Fruit fly (Drosophila melanogaster) whole organism, embryonic: ENCODE data around the gene COX6B.

Experiments used
- Adf1 ChIP-seq: fragments of 200-800 bp; sonication (Bioruptor generic); IDR thresholded peaks from 2 replicates; pipeline ENCODE4 v1.3.6; 2022; ENCODE audit warnings: missing biosample characterization, missing genetic modification characterization
- BEAF-32 ChIP-seq: fragments of 200-800 bp; sonication (Bioruptor generic); optimal IDR thresholded peaks from 3 replicates; lab custom pipeline; 2017; ENCODE audit warnings: missing biosample characterization, missing genetic modification characterization, mild to moderate bottlenecking, moderate library complexity, missing genetic modification reagents
- Bteb2 ChIP-seq: fragments of 200-800 bp; sonication (Bioruptor generic); optimal IDR thresholded peaks from 2 replicates; lab custom pipeline; 2016; ENCODE audit warnings: missing biosample characterization, missing genetic modification characterization
- CG10654 ChIP-seq: fragments of 200-800 bp; sonication (Bioruptor generic); optimal IDR thresholded peaks from 2 replicates; lab custom pipeline; 2016; ENCODE audit warnings: missing biosample characterization, missing genetic modification characterization
- CG13296 ChIP-seq: fragments of 200-800 bp; sonication (Bioruptor generic); optimal IDR thresholded peaks from 3 replicates; lab custom pipeline; 2018; ENCODE audit warnings: missing biosample characterization, mild to moderate bottlenecking, missing genetic modification characterization
- CG13894 ChIP-seq: fragments of 200-800 bp; sonication (Bioruptor generic); optimal IDR thresholded peaks from 3 replicates; lab custom pipeline; 2018; ENCODE audit warnings: missing biosample characterization, mild to moderate bottlenecking, missing genetic modification characterization, moderate library complexity
- CG14441 ChIP-seq: fragments of 200-800 bp; sonication (Bioruptor generic); IDR thresholded peaks from 2 replicates; pipeline ENCODE4 v1.3.6; 2022; ENCODE audit warnings: missing biosample characterization, missing genetic modification characterization
- CG15011 ChIP-seq: fragments of 200-800 bp; sonication (Bioruptor generic); optimal IDR thresholded peaks from 3 replicates; lab custom pipeline; 2018; ENCODE audit warnings: missing biosample characterization, mild to moderate bottlenecking, missing genetic modification characterization
- CG15479 ChIP-seq: fragments of 200-800 bp; sonication (Bioruptor generic); optimal IDR thresholded peaks from 3 replicates; lab custom pipeline; 2019; ENCODE audit warnings: missing biosample characterization, mild to moderate bottlenecking, missing genetic modification characterization, moderate library complexity
- CG15601 ChIP-seq: fragments of 200-800 bp; sonication (Bioruptor generic); optimal IDR thresholded peaks from 3 replicates; lab custom pipeline; 2019; ENCODE audit warnings: missing biosample characterization, mild to moderate bottlenecking, missing genetic modification characterization, moderate library complexity
- CG17359 ChIP-seq: fragments of 200-800 bp; sonication (Bioruptor generic); optimal IDR thresholded peaks from 3 replicates; lab custom pipeline; 2018; ENCODE audit warnings: missing biosample characterization, mild to moderate bottlenecking, missing genetic modification characterization, moderate library complexity
- CG18476 ChIP-seq: fragments of 200-800 bp; sonication (Bioruptor generic); optimal IDR thresholded peaks from 2 replicates; lab custom pipeline; 2016; ENCODE audit warnings: missing biosample characterization, mild to moderate bottlenecking, missing genetic modification characterization
- CG3163 ChIP-seq: fragments of 200-800 bp; sonication (Bioruptor generic); optimal IDR thresholded peaks from 3 replicates; lab custom pipeline; 2016; ENCODE audit warnings: missing biosample characterization, missing genetic modification characterization
- CG32767 ChIP-seq: fragments of 200-800 bp; sonication (Bioruptor generic); IDR thresholded peaks from 2 replicates; pipeline ENCODE4 v1.3.6; 2022; ENCODE audit warnings: missing biosample characterization, missing genetic modification characterization
- CG3995 ChIP-seq: fragments of 200-800 bp; sonication (Bioruptor generic); optimal IDR thresholded peaks from 3 replicates; lab custom pipeline; 2016; ENCODE audit warnings: missing biosample characterization, missing genetic modification characterization
- CG4360 ChIP-seq: fragments of 200-800 bp; sonication (Bioruptor generic); IDR thresholded peaks from 2 replicates; pipeline ENCODE4 v1.3.6; 2022; ENCODE audit warnings: missing biosample characterization, missing genetic modification characterization
- CG4820 ChIP-seq: fragments of 200-800 bp; sonication (Bioruptor generic); optimal IDR thresholded peaks from 3 replicates; lab custom pipeline; 2016; ENCODE audit warnings: missing biosample characterization, missing genetic modification characterization
- CG5245 ChIP-seq: fragments of 200-800 bp; sonication (Bioruptor generic); optimal IDR thresholded peaks from 3 replicates; lab custom pipeline; 2016; ENCODE audit warnings: missing biosample characterization, missing genetic modification characterization
- CG5953 ChIP-seq: fragments of 200-800 bp; sonication (Bioruptor generic); IDR thresholded peaks from 2 replicates; pipeline ENCODE4 v1.3.6; 2022; ENCODE audit warnings: missing biosample characterization, missing genetic modification characterization
- CG8478 ChIP-seq: fragments of >200 bp; optimal IDR thresholded peaks from 2 replicates; lab custom pipeline; 2018
- CG9609 ChIP-seq: fragments of 200-800 bp; sonication (Bioruptor generic); optimal IDR thresholded peaks from 3 replicates; lab custom pipeline; 2016; ENCODE audit warnings: missing biosample characterization, missing genetic modification characterization
- CG9876 ChIP-seq: fragments of 200-800 bp; sonication (Bioruptor generic); optimal IDR thresholded peaks from 2 replicates; lab custom pipeline; 2016; ENCODE audit warnings: missing biosample characterization, missing genetic modification characterization
- CTCF ChIP-seq: fragments of 200-800 bp; sonication (Bioruptor generic); optimal IDR thresholded peaks from 2 replicates; lab custom pipeline; 2017; ENCODE audit warnings: missing biosample characterization, mild to moderate bottlenecking, missing genetic modification characterization, moderate library complexity
- Ets65A ChIP-seq: fragments of 200-800 bp; sonication (Bioruptor generic); peaks from one replicate; lab custom pipeline; 2016; ENCODE audit warnings: missing biosample characterization, missing genetic modification characterization
- HmgD ChIP-seq: fragments of 200-800 bp; sonication (Bioruptor generic); optimal IDR thresholded peaks from 3 replicates; lab custom pipeline; 2016; ENCODE audit warnings: missing biosample characterization, missing genetic modification characterization
- Hr51 ChIP-seq, 2 experiments: fragments of 200-800 bp; sonication (Bioruptor generic); optimal IDR thresholded peaks; 2 replicates in 1 of 2; 3 replicates in 1 of 2; lab custom pipeline; 2016 to 2018; ENCODE audit warnings: missing biosample characterization in 2 of 2, missing genetic modification characterization in 2 of 2, mild to moderate bottlenecking in 1 of 2, moderate library complexity in 1 of 2
- Jarid2 ChIP-seq: fragments of 200-800 bp; sonication (Bioruptor generic); optimal IDR thresholded peaks from 3 replicates; lab custom pipeline; 2017; ENCODE audit warnings: mild to moderate bottlenecking, missing biosample characterization, missing genetic modification reagents, missing genetic modification characterization
- Med ChIP-seq: fragments of 200-800 bp; sonication (Bioruptor generic); peaks from one replicate; lab custom pipeline; 2016; ENCODE audit warnings: missing biosample characterization, missing genetic modification characterization, mild to moderate bottlenecking, inconsistent platforms, moderate library complexity
- NFAT ChIP-seq: fragments of 200-800 bp; sonication (Bioruptor generic); IDR thresholded peaks from 2 replicates; pipeline ENCODE4 v1.3.6; 2022; ENCODE audit warnings: missing biosample characterization, missing genetic modification characterization
- Sry-δ ChIP-seq: fragments of 200-800 bp; sonication (Bioruptor generic); optimal IDR thresholded peaks from 2 replicates; lab custom pipeline; 2016; ENCODE audit warnings: missing biosample characterization, missing genetic modification characterization
- Trl ChIP-seq, 3 experiments: fragments of >200 bp in 2 of 3; fragments of 200-800 bp in 1 of 3; sonication (Bioruptor generic) in 1 of 3; optimal IDR thresholded peaks; 2 replicates in 1 of 3; 3 replicates in 2 of 3; lab custom pipeline; 2016 to 2017; ENCODE audit warnings: missing biosample characterization in 1 of 3, missing genetic modification characterization in 1 of 3
- ara ChIP-seq: fragments of 200-800 bp; sonication (Bioruptor generic); IDR thresholded peaks from 2 replicates; pipeline ENCODE4 v1.3.6; 2022; ENCODE audit warnings: missing biosample characterization, missing genetic modification characterization
- cad ChIP-seq: fragments of >200 bp; optimal IDR thresholded peaks from 2 replicates; lab custom pipeline; 2017; ENCODE audit warnings: missing biosample characterization, missing genetic modification characterization
- cg ChIP-seq: fragments of 200-800 bp; sonication (Bioruptor generic); optimal IDR thresholded peaks from 3 replicates; lab custom pipeline; 2019; ENCODE audit warnings: missing biosample characterization, mild to moderate bottlenecking, missing genetic modification characterization, moderate library complexity
- crol ChIP-seq: fragments of 200-800 bp; sonication (Bioruptor generic); IDR thresholded peaks from 2 replicates; pipeline ENCODE4 v1.3.6; 2022; ENCODE audit warnings: missing biosample characterization, missing genetic modification characterization
- crp ChIP-seq, 2 experiments: fragments of 200-800 bp; sonication (Bioruptor generic); optimal IDR thresholded peaks; 2 replicates in 1 of 2; 3 replicates in 1 of 2; lab custom pipeline; 2017; ENCODE audit warnings: missing biosample characterization in 2 of 2, missing genetic modification characterization in 2 of 2, mild to moderate bottlenecking in 1 of 2, moderate library complexity in 1 of 2
- da ChIP-seq: fragments of 200-800 bp; sonication (Bioruptor generic); optimal IDR thresholded peaks from 2 replicates; lab custom pipeline; 2016; ENCODE audit warnings: missing biosample characterization, missing genetic modification characterization
- ewg ChIP-seq: fragments of 200-800 bp; sonication (Bioruptor generic); optimal IDR thresholded peaks from 3 replicates; lab custom pipeline; 2017; ENCODE audit warnings: mild to moderate bottlenecking, missing biosample characterization, missing genetic modification reagents, missing genetic modification characterization
- exex ChIP-seq: fragments of 200-800 bp; sonication (Bioruptor generic); optimal IDR thresholded peaks from 4 replicates; lab custom pipeline; 2018; ENCODE audit warnings: missing biosample characterization, mild to moderate bottlenecking, missing genetic modification characterization, moderate library complexity
- gem ChIP-seq: fragments of 200-800 bp; sonication (Bioruptor generic); optimal IDR thresholded peaks from 2 replicates; lab custom pipeline; 2019; ENCODE audit warnings: missing biosample characterization, mild to moderate bottlenecking, missing genetic modification characterization, moderate library complexity
- gsb ChIP-seq: fragments of 200-800 bp; sonication (Bioruptor generic); IDR thresholded peaks from 2 replicates; pipeline ENCODE4 v1.3.6; 2022; ENCODE audit warnings: missing biosample characterization, missing genetic modification characterization
- nau ChIP-seq: fragments of 200-800 bp; sonication (Bioruptor generic); optimal IDR thresholded peaks from 3 replicates; lab custom pipeline; 2017; ENCODE audit warnings: missing biosample characterization, mild to moderate bottlenecking, missing genetic modification characterization, missing genetic modification reagents
- prd ChIP-seq, 3 experiments: fragments of >200 bp in 2 of 3; fragments of 200-800 bp in 1 of 3; sonication (Bioruptor generic) in 1 of 3; optimal IDR thresholded peaks in 2 of 3; IDR thresholded peaks in 1 of 3; 2 replicates in 2 of 3; 3 replicates in 1 of 3; pipeline versions ENCODE4 v1.3.6 to Lab custom; 2017 to 2022; ENCODE audit warnings: missing biosample characterization in 1 of 3, missing genetic modification characterization in 1 of 3
- pros ChIP-seq: fragments of 200-800 bp; sonication (Bioruptor generic); optimal IDR thresholded peaks from 3 replicates; lab custom pipeline; 2019; ENCODE audit warnings: missing biosample characterization, mild to moderate bottlenecking, missing genetic modification characterization, moderate library complexity
- sens ChIP-seq: fragments of 200-800 bp; sonication (Bioruptor generic); peaks from one replicate; lab custom pipeline; 2016; ENCODE audit warnings: missing biosample characterization, missing genetic modification characterization
- sna ChIP-seq: fragments of 200-800 bp; sonication (Bioruptor generic); IDR thresholded peaks from 2 replicates; pipeline ENCODE4 v1.3.6; 2022; ENCODE audit warnings: missing biosample characterization, missing genetic modification characterization; ENCODE audit not compliant: partially characterized antibody
- sqz ChIP-seq: fragments of 200-800 bp; sonication (Bioruptor generic); optimal IDR thresholded peaks from 3 replicates; lab custom pipeline; 2018; ENCODE audit warnings: missing biosample characterization, mild to moderate bottlenecking, missing genetic modification characterization
- vnd ChIP-seq: fragments of 200-800 bp; sonication (Bioruptor generic); IDR thresholded peaks from 3 replicates; pipeline ENCODE4 v1.3.6; 2022; ENCODE audit warnings: missing biosample characterization, missing genetic modification characterization; ENCODE audit not compliant: partially characterized antibody
- yki ChIP-seq: fragments of >200 bp; optimal IDR thresholded peaks from 3 replicates; lab custom pipeline; 2018

The COX6B gene

DNA sequence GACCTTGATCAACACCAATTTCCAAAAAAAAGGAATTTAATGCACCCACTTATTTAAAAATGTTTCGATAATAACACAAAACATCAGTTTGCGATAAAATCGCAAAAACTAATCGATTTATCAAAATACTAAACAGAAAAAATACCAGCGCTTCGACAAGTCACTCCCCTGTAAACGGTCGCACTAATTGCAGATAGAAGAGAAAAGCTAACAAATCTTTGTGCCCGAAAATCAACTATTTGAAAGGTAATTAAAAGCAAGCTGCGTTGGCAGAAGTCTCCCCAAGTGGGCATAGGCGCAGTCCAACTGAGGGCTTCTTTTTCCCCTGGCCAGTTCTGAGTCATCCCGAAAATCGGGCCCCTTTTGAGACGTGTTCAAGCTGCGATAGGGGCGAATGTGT is 13.3 kb downstream of the COX6B start, which contains the start of gene AP-1-2beta (continued):
- TF ChIP-seq Jarid2, result no peak
- TF ChIP-seq gem (tag; lab: Kevin White, UChicago), result no peak
- TF ChIP-seq CG18476 (GFP tag; lab: Kevin White, UChicago), result no peak
- no peak for TF ChIP-seq CG15479 (GFP tag; lab: Kevin White, UChicago)
- no peak for TF ChIP-seq crp (GFP tag; optimal IDR thresholded peaks at IDR 0.05; lab: Kevin White, UChicago)
- TF ChIP-seq CG13296, result no peak
- no peak for TF ChIP-seq prd (optimal IDR thresholded peaks at IDR 0.05; lab: Kevin White, UChicago)
- no peak for TF ChIP-seq prd (GFP tag; IDR thresholded peaks at IDR 0.05; lab: Robert Waterston, UW)
- TF ChIP-seq CG9876, result no peak
- TF ChIP-seq Ets65A, result no peak
- TF ChIP-seq CG3995 (GFP tag; lab: Kevin White, UChicago), result no peak
- TF ChIP-seq BEAF-32 (GFP tag; lab: Kevin White, UChicago), result peak; percentile 50
- TF ChIP-seq CG10654 (GFP tag; lab: Kevin White, UChicago), result no peak
- no peak for TF ChIP-seq CG9609 (GFP tag; lab: Kevin White, UChicago)
- no peak for TF ChIP-seq sqz
- TF ChIP-seq HmgD, result no peak
- TF ChIP-seq Sry-δ, result peak; percentile 52
- no peak for TF ChIP-seq cad (GFP tag; lab: Kevin White, UChicago)
- 0 out of 2 replicates have a peak, but pooled peaks have one; percentile 21 for TF ChIP-seq sna
- no peak for TF ChIP-seq Adf1 (GFP tag; lab: Robert Waterston, UW)

DNA sequence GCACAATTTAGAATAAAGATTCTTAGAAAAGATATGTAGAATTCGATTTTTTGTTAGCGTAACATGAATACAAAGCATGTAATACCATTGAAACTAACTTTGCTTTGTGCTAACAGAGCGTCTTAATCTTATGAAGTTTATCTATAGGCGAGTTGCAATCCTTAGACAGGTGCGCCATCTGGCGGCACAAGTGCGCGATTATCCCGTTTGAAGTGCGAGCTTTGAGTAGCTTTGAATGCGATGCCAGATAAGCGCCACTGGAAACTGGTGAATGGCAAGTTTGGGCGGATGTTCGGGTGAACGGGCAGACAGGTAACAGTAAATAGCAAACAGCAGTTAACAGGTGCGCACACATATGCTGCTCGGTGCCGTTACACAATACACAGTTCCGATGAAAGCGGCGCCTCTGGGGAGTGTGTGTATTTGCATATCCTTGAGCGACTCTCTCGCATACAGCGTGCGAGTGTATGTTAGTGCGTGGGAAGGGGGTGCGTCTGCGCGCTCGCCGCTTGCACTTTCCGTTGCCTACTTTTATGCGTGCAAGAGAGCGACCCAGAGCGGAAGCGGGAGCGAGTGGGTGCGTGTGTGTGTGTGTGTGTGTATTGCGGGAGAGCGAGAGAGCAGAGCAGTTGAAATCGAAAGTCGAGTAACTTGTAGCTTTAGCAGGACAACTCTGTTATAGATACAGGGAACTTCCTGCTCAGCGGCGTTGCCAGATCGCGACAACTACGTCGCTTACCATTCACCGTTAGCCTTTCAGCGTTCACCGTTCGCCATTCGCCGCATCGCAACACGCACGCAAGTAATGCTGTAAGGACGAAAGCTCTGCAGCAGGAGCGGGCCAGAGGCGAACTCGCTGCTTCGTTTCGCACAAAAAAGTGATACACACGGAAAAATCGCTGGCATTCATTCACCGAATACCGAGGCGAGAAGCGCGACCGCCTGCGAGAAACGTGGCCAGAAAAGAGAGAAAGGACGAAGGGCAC is 25.9 kb downstream of the COX6B start, which contains the start of gene CG12531:
Gene CG12531, plus strand, starts transcription at position 936 of the 986 bp plus-strand sequence.
- TF ChIP-seq Trl (optimal IDR thresholded peaks at IDR 0.05; lab: Kevin White, UChicago), result peak; percentile 67 to 81
- TF ChIP-seq Trl (GFP tag; optimal IDR thresholded peaks at IDR 0.05; lab: Kevin White, UChicago), result no peak
- no peak for TF ChIP-seq CG3163 (GFP tag; lab: Kevin White, UChicago)
- TF ChIP-seq cg (GFP tag; lab: Kevin White, UChicago), result peak; percentile 61
- TF ChIP-seq Med, result peak; percentile 20
- TF ChIP-seq vnd (GFP tag; lab: Robert Waterston, UW), result no peak
- TF ChIP-seq yki (lab: Kevin White, UChicago), result peak; percentile 7
- peak; percentile 22 for TF ChIP-seq CG8478 (lab: Kevin White, UChicago)
- no peak for TF ChIP-seq CG5953 (GFP tag; lab: Robert Waterston, UW)
- no peak for TF ChIP-seq exex (tag; lab: Kevin White, UChicago)
- no peak for TF ChIP-seq da (GFP tag; lab: Kevin White, UChicago)
- TF ChIP-seq CG13894 (tag; lab: Kevin White, UChicago), result peak; percentile 24
- TF ChIP-seq NFAT (GFP tag; lab: Robert Waterston, UW), result no peak
- TF ChIP-seq CG5245 (GFP tag; lab: Kevin White, UChicago), result no peak
- TF ChIP-seq sens (GFP tag; lab: Kevin White, UChicago), result peak; percentile 28
- TF ChIP-seq Bteb2 (GFP tag; lab: Kevin White, UChicago), result no peak
- TF ChIP-seq CG4820 (GFP tag; lab: Kevin White, UChicago), result no peak
- TF ChIP-seq crol (GFP tag; lab: Robert Waterston, UW), result peak; percentile 10; the same call in 1 of the 2 replicates
- no peak for TF ChIP-seq CG17359
- no peak for TF ChIP-seq ara
- peak; percentile 90 for TF ChIP-seq ewg
- no peak for TF ChIP-seq CG15011 (GFP tag; lab: Kevin White, UChicago)
- TF ChIP-seq CG4360 (GFP tag; lab: Robert Waterston, UW), result no peak
- TF ChIP-seq CTCF (GFP tag; lab: Kevin White, UChicago), result peak; percentile 89
- no peak for TF ChIP-seq CG15601
- TF ChIP-seq CG14441 (GFP tag; lab: Robert Waterston, UW), result no peak
- no peak for TF ChIP-seq gsb (GFP tag; lab: Robert Waterston, UW)
- TF ChIP-seq pros (GFP tag; lab: Kevin White, UChicago), result peak; percentile 39
- peak in 1 of 2 experiments; percentile 12 for TF ChIP-seq Hr51 (GFP tag; optimal IDR thresholded peaks at IDR 0.05; lab: Kevin White, UChicago)
- peak; percentile 61; the same call in 1 of the 2 replicates for TF ChIP-seq CG32767 (GFP tag; lab: Robert Waterston, UW)
- no peak for TF ChIP-seq nau (GFP tag; lab: Kevin White, UChicago)
